Worm (Caenorhabditis elegans): ENCODE measurements around the gene C44B11.1.

C44B11.1 gene

DNA sequence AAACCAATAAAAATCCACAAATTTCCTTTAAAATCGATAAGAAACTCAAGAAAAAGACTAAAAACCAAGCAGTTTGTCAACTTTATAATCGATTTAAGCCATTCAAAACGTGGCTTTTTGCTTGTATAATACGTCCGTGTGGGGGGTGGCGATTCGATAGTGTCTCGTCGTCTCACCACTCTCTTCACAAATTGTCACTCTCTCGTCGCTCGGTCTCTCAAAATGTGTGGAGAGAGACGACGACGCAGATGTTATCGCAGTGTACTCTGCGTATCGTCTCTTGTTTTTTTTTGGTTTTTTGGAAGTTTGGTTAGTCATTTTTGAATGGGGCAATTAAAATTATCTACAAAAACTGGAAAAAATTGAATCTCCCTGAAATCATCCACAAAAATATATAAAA is 27.5 kb upstream of the C44B11.1 start (continued):
- TF ChIP-seq unc-62 (GFP tag; optimal IDR thresholded peaks at IDR 0.05) (no peak), gmeb-1 (tag; optimal IDR thresholded peaks at IDR 0.05) (no peak), ztf-11 (tag; optimal IDR thresholded peaks at IDR 0.05) (no peak), nhr-77 (tag; optimal IDR thresholded peaks at IDR 0.05) (no peak), unc-39 (tag; optimal IDR thresholded peaks at IDR 0.05) (no peak), Y55F3AM.14 (GFP tag; optimal IDR thresholded peaks at IDR 0.05) (no peak), aly-2 (tag; optimal IDR thresholded peaks at IDR 0.05) (no peak), skn-1 (tag; optimal IDR thresholded peaks at IDR 0.05) (no peak), nhr-237 (tag; optimal IDR thresholded peaks at IDR 0.05) (no peak), ztf-1 (GFP tag; conservative IDR thresholded peaks at IDR 0.05) (no peak), mbf-1 (tag; optimal IDR thresholded peaks at IDR 0.05) (no peak), mdl-1 (tag; optimal IDR thresholded peaks at IDR 0.05) (no peak), ceh-82 (tag; optimal IDR thresholded peaks at IDR 0.05) (no peak)

ce11 chrIII:3129036-3129435 is 26.0 kb upstream of the C44B11.1 start, which contains the start of gene Y53G8B.1:
Y53G8B.1 (plus strand) TSS chrIII:3129277.
- TF ChIP-seq nhr-25 (tag; optimal IDR thresholded peaks at IDR 0.05): no peak
- no peak for TF ChIP-seq R02D3.7 (tag; optimal IDR thresholded peaks at IDR 0.05)
- no peak for TF ChIP-seq mdl-1 (tag; optimal IDR thresholded peaks at IDR 0.05)
- no peak for TF ChIP-seq dmd-4 (tag; optimal IDR thresholded peaks at IDR 0.05)
- TF ChIP-seq lin-39 (tag; optimal IDR thresholded peaks at IDR 0.05): no peak
- no peak for TF ChIP-seq mab-5 (tag; optimal IDR thresholded peaks at IDR 0.05)
- no peak for TF ChIP-seq Y55F3AM.14 (GFP tag; optimal IDR thresholded peaks at IDR 0.05)
- no peak for TF ChIP-seq nhr-12 (tag; optimal IDR thresholded peaks at IDR 0.05)
- no peak for TF ChIP-seq ztf-11 (tag; optimal IDR thresholded peaks at IDR 0.05)
- no peak for TF ChIP-seq sma-9 (GFP tag; optimal IDR thresholded peaks at IDR 0.05)
- no peak for TF ChIP-seq sma-9 (tag; optimal IDR thresholded peaks at IDR 0.05)
- TF ChIP-seq mbf-1 (tag; optimal IDR thresholded peaks at IDR 0.05): no peak
- TF ChIP-seq unc-39 (tag; optimal IDR thresholded peaks at IDR 0.05): no peak
- TF ChIP-seq elt-3 (tag; optimal IDR thresholded peaks at IDR 0.05): no peak
- no peak for TF ChIP-seq nhr-6 (tag; optimal IDR thresholded peaks at IDR 0.05)
- no peak for TF ChIP-seq ceh-82 (tag; optimal IDR thresholded peaks at IDR 0.05)
- no peak for TF ChIP-seq elt-1 (tag; optimal IDR thresholded peaks at IDR 0.05)

DNA sequence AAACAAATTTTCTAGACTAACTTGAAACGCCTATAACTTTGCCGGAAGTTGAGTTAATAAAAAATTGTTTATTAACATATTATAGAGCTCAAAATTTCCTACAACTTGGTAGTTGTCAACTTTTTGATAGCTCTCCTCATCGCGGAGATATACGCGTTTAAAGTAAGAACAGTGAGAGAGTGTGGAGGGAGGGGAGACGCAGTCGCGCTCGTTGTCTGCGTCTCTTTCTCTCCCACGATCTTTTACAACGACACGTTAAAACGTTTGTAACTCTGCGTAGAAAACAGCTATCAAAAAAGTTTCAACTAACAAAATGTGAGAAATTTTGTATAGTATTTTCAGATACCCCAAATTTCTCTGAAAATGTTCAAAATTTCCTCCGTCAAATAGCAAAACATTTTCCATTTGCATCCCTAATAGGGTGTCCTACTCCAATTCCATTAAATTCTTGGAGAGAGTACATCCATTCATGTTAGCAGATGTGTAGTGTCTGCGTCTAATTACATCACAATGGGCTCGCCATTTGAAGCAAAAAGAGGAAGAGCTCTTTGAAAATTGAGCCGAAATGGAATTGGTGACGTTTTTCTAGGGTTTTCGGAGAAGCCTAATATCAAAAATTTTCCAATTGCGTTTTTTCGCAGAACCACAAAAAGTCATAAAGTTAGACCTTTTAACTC is 18.6 kb upstream of the C44B11.1 start:
- TF ChIP-seq mdl-1 (tag; optimal IDR thresholded peaks at IDR 0.05) (no peak), snpc-4 (tag; optimal IDR thresholded peaks at IDR 0.05) (no peak), lin-11 (tag; optimal IDR thresholded peaks at IDR 0.05) (no peak)

ce11 chrIII:3138087-3138486 is 17.0 kb upstream of the C44B11.1 start:
- no peak for TF ChIP-seq mdl-1 (tag; optimal IDR thresholded peaks at IDR 0.05)
- TF ChIP-seq ztf-11 (tag; optimal IDR thresholded peaks at IDR 0.05): no peak
- TF ChIP-seq unc-62 (GFP tag; optimal IDR thresholded peaks at IDR 0.05): no peak
- no peak for TF ChIP-seq R02D3.7 (tag; optimal IDR thresholded peaks at IDR 0.05)
- no peak for TF ChIP-seq mab-5 (tag; optimal IDR thresholded peaks at IDR 0.05)
- TF ChIP-seq nhr-23 (tag; optimal IDR thresholded peaks at IDR 0.05): no peak
- TF ChIP-seq nhr-77 (tag; optimal IDR thresholded peaks at IDR 0.05): no peak
- TF ChIP-seq nhr-11 (tag; optimal IDR thresholded peaks at IDR 0.05): no peak
- no peak for TF ChIP-seq sma-3 (GFP tag; optimal IDR thresholded peaks at IDR 0.05)
- no peak for TF ChIP-seq lin-13 (GFP tag; optimal IDR thresholded peaks at IDR 0.05)
- no peak for TF ChIP-seq gmeb-1 (tag; optimal IDR thresholded peaks at IDR 0.05)
- no peak for TF ChIP-seq sma-9 (GFP tag; optimal IDR thresholded peaks at IDR 0.05)
- no peak for TF ChIP-seq sma-9 (tag; optimal IDR thresholded peaks at IDR 0.05)
- TF ChIP-seq ZK546.5 (tag; optimal IDR thresholded peaks at IDR 0.05): no peak
- TF ChIP-seq lsy-2 (tag; optimal IDR thresholded peaks at IDR 0.05): no peak
- TF ChIP-seq ztf-1 (GFP tag; conservative IDR thresholded peaks at IDR 0.05): no peak
- no peak for TF ChIP-seq elt-3 (tag; optimal IDR thresholded peaks at IDR 0.05)
- TF ChIP-seq skn-1 (tag; optimal IDR thresholded peaks at IDR 0.05): no peak
- no peak for TF ChIP-seq lin-11 (tag; optimal IDR thresholded peaks at IDR 0.05)
- no peak for TF ChIP-seq C34F6.9 (tag; optimal IDR thresholded peaks at IDR 0.05)
- no peak for TF ChIP-seq egl-27 (tag; optimal IDR thresholded peaks at IDR 0.05)

ce11 chrIII:3139144-3139543 is 15.9 kb upstream of the C44B11.1 start, which contains the start of gene mec-12:
mec-12 (minus strand) TSS chrIII:3139234.
- TF ChIP-seq lin-39 (tag; optimal IDR thresholded peaks at IDR 0.05) (no peak), nhr-6 (tag; optimal IDR thresholded peaks at IDR 0.05) (no peak), zag-1 (tag; optimal IDR thresholded peaks at IDR 0.05) (peak; percentile 68), nhr-237 (tag; optimal IDR thresholded peaks at IDR 0.05) (no peak), ztf-1 (GFP tag; conservative IDR thresholded peaks at IDR 0.05) (no peak), nhr-23 (tag; optimal IDR thresholded peaks at IDR 0.05) (no peak), C34F6.9 (tag; optimal IDR thresholded peaks at IDR 0.05) (peak; percentile 36), peb-1 (tag; optimal IDR thresholded peaks at IDR 0.05) (no peak), snpc-4 (tag; optimal IDR thresholded peaks at IDR 0.05) (no peak), skn-1 (tag; optimal IDR thresholded peaks at IDR 0.05) (no peak), nhr-12 (tag; optimal IDR thresholded peaks at IDR 0.05) (no peak), nhr-11 (tag; optimal IDR thresholded peaks at IDR 0.05) (no peak), ztf-11 (tag; optimal IDR thresholded peaks at IDR 0.05) (no peak), dmd-4 (tag; optimal IDR thresholded peaks at IDR 0.05) (no peak), unc-55 (GFP tag; optimal IDR thresholded peaks at IDR 0.05) (peak; percentile 15), R02D3.7 (tag; optimal IDR thresholded peaks at IDR 0.05) (no peak), sem-4 (tag; optimal IDR thresholded peaks at IDR 0.05) (peak; percentile 40), mdl-1 (tag; optimal IDR thresholded peaks at IDR 0.05) (no peak), sma-9 (GFP tag; optimal IDR thresholded peaks at IDR 0.05) (no peak), sma-9 (tag; optimal IDR thresholded peaks at IDR 0.05) (no peak), ceh-16 (tag; optimal IDR thresholded peaks at IDR 0.05) (no peak), lsy-2 (tag; optimal IDR thresholded peaks at IDR 0.05) (peak in 1 of 2 experiments; percentile 57), gmeb-1 (tag; optimal IDR thresholded peaks at IDR 0.05) (no peak), nhr-10 (tag; optimal IDR thresholded peaks at IDR 0.05) (no peak), lin-13 (GFP tag; optimal IDR thresholded peaks at IDR 0.05) (no peak), egl-27 (tag; optimal IDR thresholded peaks at IDR 0.05) (no peak)

Data from whole organism, L2 larva.